Worm (Caenorhabditis elegans): ENCODE results near the gene sucl-2.

ce11 chrIII:853859-854359, 47.3 kb downstream of the sucl-2 start, which contains the start of the genes rnp-5 and tag-51:
- no peak for TF ChIP-seq fkh-10 (GFP tag; optimal IDR thresholded peaks at IDR 0.05)
- TF ChIP-seq npax-4 (tag; optimal IDR thresholded peaks at IDR 0.05), result no peak

Measured in whole organism, late embryonic.